Fruit fly (Drosophila melanogaster): ENCODE results near the gene CG33322.

- TF ChIP-seq pan (optimal IDR thresholded peaks at IDR 0.05) (no peak), usp (GFP tag; optimal IDR thresholded peaks at IDR 0.05) (no peak), EcR (GFP tag; optimal IDR thresholded peaks at IDR 0.05) (no peak)
These were observed 6.0 kb upstream of the CG33322 start for dm6 chr2L:20822025-20822371.
